Worm (Caenorhabditis elegans) whole organism, L3 larva: ENCODE data around the gene bed-3.
A peak's percentile ranks its signal among the peaks of the same experiment; 100 is the strongest.

Experiments
- egl-27 ChIP-seq: sonication (generic microtip); optimal IDR thresholded peaks from 4 replicates; lab custom pipeline; 2017; ENCODE audit warnings: missing biosample characterization, missing genetic modification reagents, missing genetic modification characterization
- elt-3 ChIP-seq, 3 experiments: fragments of 150-350 bp in 1 of 3; sonication (generic microtip) in 2 of 3; optimal IDR thresholded peaks; 2 replicates in 2 of 3; 4 replicates in 1 of 3; lab custom pipeline; 2014 to 2017; ENCODE audit warnings: missing biosample characterization in 3 of 3, missing genetic modification characterization in 3 of 3
- nhr-11 ChIP-seq: fragments of 150-350 bp; optimal IDR thresholded peaks from 2 replicates; lab custom pipeline; 2014; ENCODE audit warnings: missing biosample characterization, missing genetic modification characterization
- nhr-12 ChIP-seq: fragments of 150-350 bp; optimal IDR thresholded peaks from 2 replicates; lab custom pipeline; 2014; ENCODE audit warnings: missing biosample characterization, missing genetic modification characterization
- pha-4 ChIP-seq: fragments of 150-350 bp; optimal IDR thresholded peaks from 2 replicates; lab custom pipeline; 2014; ENCODE audit warnings: missing biosample characterization, missing genetic modification reagents, missing genetic modification characterization
- pqm-1 ChIP-seq: fragments of 150-350 bp; optimal IDR thresholded peaks from 2 replicates; lab custom pipeline; 2017; ENCODE audit warnings: missing biosample characterization, missing genetic modification characterization, inconsistent platforms
- unc-39 ChIP-seq: sonication (generic microtip); optimal IDR thresholded peaks from 4 replicates; lab custom pipeline; 2017; ENCODE audit warnings: missing biosample characterization, missing genetic modification characterization

DNA sequence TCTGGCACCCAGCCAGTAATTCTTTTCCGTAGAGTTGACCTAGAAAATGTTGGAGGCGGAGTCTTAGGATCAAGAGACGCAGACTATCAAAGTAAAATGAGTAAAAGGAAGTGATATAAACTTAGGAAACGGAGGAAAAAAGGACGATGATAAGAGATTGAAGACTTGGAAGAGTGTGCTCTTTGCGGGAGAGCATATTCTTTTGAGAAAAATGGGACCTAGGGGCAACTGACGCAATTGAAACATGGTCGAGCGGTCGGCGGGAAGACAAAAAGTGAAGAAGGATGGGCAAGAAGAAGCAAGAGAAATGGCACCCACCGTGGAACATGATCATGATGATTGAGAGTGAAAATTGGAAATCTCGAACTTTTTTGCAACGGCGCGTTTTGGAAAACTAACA is 31.7 kb downstream of the bed-3 start:
- TF ChIP-seq pha-4 (tag; lab: Kevin White, UChicago) (peak; percentile 13), pqm-1 (no peak), unc-39 (no peak), elt-3 (tag; optimal IDR thresholded peaks at IDR 0.05; lab: Kevin White, UChicago) (no peak), nhr-11 (tag; lab: Kevin White, UChicago) (peak; percentile 33), egl-27 (tag; lab: Kevin White, UChicago) (no peak), nhr-12 (tag; lab: Kevin White, UChicago) (no peak)
